Worm (Caenorhabditis elegans) whole organism, young adult: ENCODE results near the gene F13B12.3.

Source experiments
- B0261.1 ChIP-seq: sonication (generic microtip); optimal IDR thresholded peaks from 2 replicates; lab custom pipeline; 2016; ENCODE audit warnings: mild to moderate bottlenecking, missing genetic modification characterization, moderate library complexity, missing compliant biosample characterization
- F23B12.7 ChIP-seq: sonication (generic microtip); optimal IDR thresholded peaks from 2 replicates; lab custom pipeline; 2017; ENCODE audit warnings: missing genetic modification characterization, mild to moderate bottlenecking, missing compliant biosample characterization, antibody characterized with exemption, moderate library complexity; ENCODE audit not compliant: insufficient read depth
- F57C9.4 ChIP-seq: sonication (generic microtip); optimal IDR thresholded peaks from 2 replicates; lab custom pipeline; 2017; ENCODE audit warnings: mild to moderate bottlenecking, missing genetic modification characterization, missing compliant biosample characterization
- T07F8.4 ChIP-seq: sonication (generic microtip); optimal IDR thresholded peaks from 2 replicates; lab custom pipeline; 2016; ENCODE audit warnings: mild to moderate bottlenecking, missing genetic modification characterization, moderate library complexity, missing compliant biosample characterization
- Y95B8A.8 ChIP-seq: fragments of 200-800 bp; sonication (Bioruptor generic); IDR thresholded peaks from 2 replicates; pipeline ENCODE4 v1.3.6; 2022; ENCODE audit warnings: missing genetic modification reagents, missing genetic modification characterization, missing compliant biosample characterization
- ZK185.1 ChIP-seq: sonication (generic microtip); optimal IDR thresholded peaks from 2 replicates; lab custom pipeline; 2016; ENCODE audit warnings: mild to moderate bottlenecking, missing genetic modification characterization, missing compliant biosample characterization; ENCODE audit not compliant: poor library complexity, severe bottlenecking
- aptf-2 ChIP-seq: fragments of 200-800 bp; sonication (Bioruptor generic); conservative IDR thresholded peaks from 2 replicates; pipeline ENCODE4 v1.3.6; 2022; ENCODE audit warnings: missing genetic modification reagents, missing genetic modification characterization, missing compliant biosample characterization
- attf-3 ChIP-seq: fragments of 200-800 bp; sonication (Bioruptor generic); conservative IDR thresholded peaks from 2 replicates; pipeline ENCODE4 v1.3.6; 2022; ENCODE audit warnings: missing genetic modification reagents, missing genetic modification characterization, missing compliant biosample characterization
- attf-6 ChIP-seq: fragments of 200-800 bp; sonication (Bioruptor generic); IDR thresholded peaks from 2 replicates; pipeline ENCODE4 v1.3.6; 2022; ENCODE audit warnings: missing genetic modification reagents, missing genetic modification characterization, missing compliant biosample characterization
- ccch-3 ChIP-seq: fragments of 200-800 bp; sonication (Bioruptor generic); optimal IDR thresholded peaks from 2 replicates; lab custom pipeline; 2018; ENCODE audit warnings: mild to moderate bottlenecking, missing genetic modification characterization, missing compliant biosample characterization
- ceh-91 ChIP-seq: fragments of 200-800 bp; sonication (Bioruptor generic); IDR thresholded peaks from 2 replicates; pipeline ENCODE4 v1.3.6; 2022; ENCODE audit warnings: missing genetic modification reagents, missing genetic modification characterization, missing compliant biosample characterization
- ekl-4 ChIP-seq: fragments of 200-800 bp; sonication (Bioruptor generic); IDR thresholded peaks from 2 replicates; pipeline ENCODE4 v1.3.6; 2022; ENCODE audit warnings: missing genetic modification reagents, missing genetic modification characterization, missing compliant biosample characterization
- hlh-26 ChIP-seq: fragments of 200-800 bp; sonication (Bioruptor generic); conservative IDR thresholded peaks from 2 replicates; pipeline ENCODE4 v1.3.6; 2022; ENCODE audit warnings: missing genetic modification reagents, missing genetic modification characterization, missing compliant biosample characterization
- let-526 ChIP-seq: fragments of 200-800 bp; sonication (Bioruptor generic); IDR thresholded peaks from 2 replicates; pipeline ENCODE4 v1.3.6; 2022; ENCODE audit warnings: missing genetic modification reagents, missing genetic modification characterization, missing compliant biosample characterization
- lin-26 ChIP-seq: fragments of 200-800 bp; sonication (Bioruptor generic); IDR thresholded peaks from 2 replicates; pipeline ENCODE4 v1.3.6; 2022; ENCODE audit warnings: missing genetic modification reagents, missing genetic modification characterization, missing compliant biosample characterization
- lsl-1 ChIP-seq: fragments of 200-800 bp; sonication (Bioruptor generic); optimal IDR thresholded peaks from 2 replicates; lab custom pipeline; 2018; ENCODE audit warnings: mild to moderate bottlenecking, missing genetic modification characterization, moderate library complexity, missing compliant biosample characterization
- madf-6 ChIP-seq: fragments of 200-800 bp; sonication (Bioruptor generic); IDR thresholded peaks from 2 replicates; pipeline ENCODE4 v1.3.6; 2022; ENCODE audit warnings: missing genetic modification reagents, missing genetic modification characterization, missing compliant biosample characterization
- mxl-1 ChIP-seq: sonication (generic microtip); optimal IDR thresholded peaks from 2 replicates; lab custom pipeline; 2016; ENCODE audit warnings: missing genetic modification characterization, missing compliant biosample characterization
- nhr-120 ChIP-seq: fragments of 200-800 bp; sonication (Bioruptor generic); IDR thresholded peaks from 2 replicates; pipeline ENCODE4 v1.3.6; 2022; ENCODE audit warnings: missing genetic modification characterization, missing compliant biosample characterization
- nhr-27 ChIP-seq: fragments of 200-800 bp; sonication (Bioruptor generic); optimal IDR thresholded peaks from 2 replicates; lab custom pipeline; 2018; ENCODE audit warnings: mild to moderate bottlenecking, missing genetic modification characterization, moderate library complexity, missing compliant biosample characterization
- nhr-80 ChIP-seq: sonication (generic microtip); optimal IDR thresholded peaks from 2 replicates; lab custom pipeline; 2016; ENCODE audit warnings: missing genetic modification characterization, missing compliant biosample characterization
- nhr-90 ChIP-seq: sonication (generic microtip); optimal IDR thresholded peaks from 2 replicates; lab custom pipeline; 2016; ENCODE audit warnings: missing genotype, mild to moderate bottlenecking, missing genetic modification characterization, missing compliant biosample characterization
- pbrm-1 ChIP-seq: fragments of 200-800 bp; sonication (Bioruptor generic); IDR thresholded peaks from 2 replicates; pipeline ENCODE4 v1.3.6; 2022; ENCODE audit warnings: missing genetic modification reagents, missing genetic modification characterization, missing compliant biosample characterization
- rec-8 ChIP-seq, 2 experiments: sonication (generic microtip); optimal IDR thresholded peaks; 2 replicates each; lab custom pipeline; 2016; ENCODE audit warnings: mild to moderate bottlenecking in 2 of 2, missing genetic modification characterization in 2 of 2, missing genetic modification reagents in 2 of 2, missing genotype in 2 of 2, missing biosample characterization in 1 of 2, missing compliant biosample characterization in 1 of 2, moderate library complexity in 1 of 2
- repo-1 ChIP-seq: sonication (generic microtip); optimal IDR thresholded peaks from 2 replicates; lab custom pipeline; 2017; ENCODE audit warnings: mild to moderate bottlenecking, missing genetic modification characterization, missing compliant biosample characterization
- sdz-38 ChIP-seq: sonication (generic microtip); optimal IDR thresholded peaks from 2 replicates; lab custom pipeline; 2016; ENCODE audit warnings: missing genotype, missing genetic modification characterization, missing compliant biosample characterization
- sea-2 ChIP-seq: fragments of 200-800 bp; sonication (Bioruptor generic); IDR thresholded peaks from 2 replicates; pipeline ENCODE4 v1.3.6; 2022; ENCODE audit warnings: missing genetic modification characterization, missing compliant biosample characterization
- unc-130 ChIP-seq: sonication (generic microtip); optimal IDR thresholded peaks from 2 replicates; lab custom pipeline; 2016; ENCODE audit warnings: missing genetic modification reagents, missing genetic modification characterization, missing compliant biosample characterization
- unc-62 ChIP-seq: fragments of 150-350 bp; optimal IDR thresholded peaks from 2 replicates; lab custom pipeline; 2014; ENCODE audit warnings: missing biosample characterization, missing genetic modification reagents, missing genetic modification characterization
- xnd-1 ChIP-seq: sonication (generic microtip); optimal IDR thresholded peaks from 2 replicates; lab custom pipeline; 2016; ENCODE audit warnings: missing genotype, missing genetic modification reagents, missing genetic modification characterization, missing compliant biosample characterization
- zim-3 ChIP-seq: sonication (generic microtip); optimal IDR thresholded peaks from 2 replicates; lab custom pipeline; 2017; ENCODE audit warnings: mild to moderate bottlenecking, missing genetic modification characterization, moderate library complexity, missing compliant biosample characterization
- ztf-3 ChIP-seq: fragments of 200-800 bp; sonication (Bioruptor generic); optimal IDR thresholded peaks from 2 replicates; lab custom pipeline; 2018; ENCODE audit warnings: mild to moderate bottlenecking, missing genetic modification characterization, missing compliant biosample characterization
- ztf-6 ChIP-seq: fragments of 200-800 bp; sonication (Bioruptor generic); IDR thresholded peaks from 2 replicates; pipeline ENCODE4 v1.3.6; 2022; ENCODE audit warnings: missing genetic modification reagents, missing genetic modification characterization, missing compliant biosample characterization

F13B12.3 gene

ce11 chrIV:10443510-10443909 lies 4.6 kb downstream of the F13B12.3 start, which contains the start of gene F13B12.7:
TSS of gene F13B12.7 (plus strand) at chrIV:10443810.
- TF ChIP-seq pbrm-1 (GFP tag; lab: Robert Waterston, UW) (no peak), lsl-1 (GFP tag; lab: Kevin White, UChicago) (no peak), xnd-1 (tag; lab: Kevin White, UChicago) (no peak), lin-26 (GFP tag; lab: Robert Waterston, UW) (no peak), repo-1 (tag; lab: Kevin White, UChicago) (no peak)

DNA sequence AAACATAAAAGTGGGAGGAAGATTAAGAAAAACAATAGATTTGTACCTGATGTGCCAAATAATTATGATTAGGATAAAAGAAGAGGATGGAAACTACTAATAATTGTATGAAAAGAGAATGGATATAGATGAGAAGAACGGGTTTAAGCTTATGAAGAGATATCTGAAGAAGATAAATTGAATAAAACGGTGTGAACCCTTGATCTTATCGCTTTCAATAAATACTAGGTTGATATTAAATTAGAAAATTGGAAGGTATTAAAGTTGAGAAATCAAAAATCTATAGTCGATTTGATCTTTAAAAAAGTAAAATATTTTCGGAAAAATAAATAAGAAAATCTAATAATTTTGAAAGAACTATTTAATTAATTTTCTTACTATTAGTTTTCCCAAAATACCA lies 10.9 kb downstream of the F13B12.3 start, which contains the start of gene F13B12.4:
Gene F13B12.4, minus strand, starts transcription at position 101 of the 400 bp plus-strand sequence.
- TF ChIP-seq T07F8.4 (tag; lab: Kevin White, UChicago) (no peak), nhr-80 (no peak), nhr-27 (tag; lab: Kevin White, UChicago) (no peak), ceh-91 (GFP tag; lab: Robert Waterston, UW) (no peak), attf-3 (GFP tag; lab: Robert Waterston, UW) (no peak), nhr-120 (GFP tag; lab: Robert Waterston, UW) (no peak), ccch-3 (GFP tag; lab: Kevin White, UChicago) (no peak), nhr-90 (tag; lab: Kevin White, UChicago) (no peak), ZK185.1 (tag; lab: Kevin White, UChicago) (no peak), ztf-3 (no peak)

DNA sequence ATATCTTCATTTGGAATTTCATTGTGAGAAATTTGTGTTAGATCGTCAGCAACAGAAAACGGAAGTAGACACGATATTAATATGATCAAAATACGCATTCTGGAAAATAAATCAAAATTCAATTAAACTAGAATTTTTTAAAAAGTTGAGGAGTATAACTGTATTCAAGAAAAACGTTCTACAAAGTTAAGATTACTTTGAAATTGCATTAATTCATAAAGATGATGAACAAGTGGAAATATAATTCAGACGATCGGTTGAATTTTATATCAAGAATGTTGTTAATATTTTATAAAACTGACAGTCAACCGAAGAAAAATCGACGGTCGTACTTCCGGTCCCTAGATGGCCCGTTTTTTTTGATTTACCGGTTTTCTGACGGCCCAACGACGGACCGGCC lies 14.1 kb downstream of the F13B12.3 start, which contains the start of gene F01D4.8:
Gene F01D4.8, minus strand, starts transcription at position 101 of the 400 bp plus-strand sequence.
- TF ChIP-seq aptf-2 (GFP tag; lab: Robert Waterston, UW) (no peak), sdz-38 (tag; lab: Kevin White, UChicago) (no peak)

ce11 chrIV:10457137-10457536 lies 18.2 kb downstream of the F13B12.3 start, which contains the start of gene srb-17:
TSS of gene srb-17 (minus strand) at chrIV:10457237.
- TF ChIP-seq let-526 (GFP tag; lab: Robert Waterston, UW) (no peak), Y95B8A.8 (no peak), ekl-4 (no peak), zim-3 (no peak), madf-6 (GFP tag; lab: Robert Waterston, UW) (no peak), hlh-26 (GFP tag; lab: Robert Waterston, UW) (no peak)

- TF ChIP-seq ztf-6 (no peak), lin-26 (GFP tag; lab: Robert Waterston, UW) (no peak), unc-130 (no peak), sea-2 (GFP tag; lab: Robert Waterston, UW) (no peak), rec-8 (tag; optimal IDR thresholded peaks at IDR 0.05; lab: Kevin White, UChicago) (no peak), attf-6 (GFP tag; lab: Robert Waterston, UW) (no peak)
Measured at ce11 chrIV:10461767-10462166, 22.8 kb downstream of the F13B12.3 start, which contains the start of gene mec-3. TSS of gene mec-3 (minus strand) at chrIV:10461867.

DNA sequence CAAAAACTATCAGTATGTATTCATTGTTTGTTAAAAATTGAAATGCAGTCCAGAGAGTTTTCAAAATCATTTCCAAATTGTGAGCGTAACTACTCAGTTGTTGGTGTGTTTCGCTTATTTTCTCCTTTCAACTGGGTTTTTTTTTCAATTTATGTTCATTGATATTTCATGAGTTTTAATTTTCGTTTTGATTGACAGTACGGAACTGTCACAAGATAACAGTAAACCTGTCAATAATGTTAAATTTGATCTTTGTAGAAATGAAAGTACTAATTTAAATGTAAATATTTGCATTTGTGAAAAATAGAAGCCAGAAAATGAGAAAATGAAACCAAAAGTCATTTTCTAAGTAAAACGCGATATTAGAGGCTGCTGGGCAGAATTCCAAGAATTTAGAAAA lies 23.7 kb downstream of the F13B12.3 start:
- TF ChIP-seq F57C9.4 (tag; lab: Kevin White, UChicago) (no peak), zim-3 (no peak), sdz-38 (tag; lab: Kevin White, UChicago) (no peak), nhr-27 (tag; lab: Kevin White, UChicago) (no peak), unc-62 (GFP tag; lab: Kevin White, UChicago) (peak; percentile 78), mxl-1 (no peak), F23B12.7 (no peak), ztf-3 (no peak), B0261.1 (no peak)
